Worm (Caenorhabditis elegans) whole organism, young adult: ENCODE data around the gene aptf-1.
A peak's percentile ranks its signal among the peaks of the same experiment; 100 is the strongest.

Experiments used
- B0035.1 ChIP-seq: sonication (generic microtip); optimal IDR thresholded peaks from 2 replicates; lab custom pipeline; 2016; ENCODE audit warnings: missing genetic modification characterization, mild to moderate bottlenecking, missing compliant biosample characterization, missing genotype, missing genetic modification reagents
- B0261.1 ChIP-seq: sonication (generic microtip); optimal IDR thresholded peaks from 2 replicates; lab custom pipeline; 2016; ENCODE audit warnings: mild to moderate bottlenecking, missing genetic modification characterization, moderate library complexity, missing compliant biosample characterization
- C17E4.6 ChIP-seq: fragments of 200-800 bp; sonication (Bioruptor generic); IDR thresholded peaks from 2 replicates; pipeline ENCODE4 v1.3.6; 2022; ENCODE audit warnings: missing genetic modification reagents, missing genetic modification characterization, missing compliant biosample characterization
- F33H1.4 ChIP-seq: fragments of 200-800 bp; sonication (Bioruptor generic); IDR thresholded peaks from 2 replicates; pipeline ENCODE4 v1.3.6; 2022; ENCODE audit warnings: missing genetic modification reagents, missing genetic modification characterization, missing compliant biosample characterization
- F55B11.4 ChIP-seq: sonication (generic microtip); optimal IDR thresholded peaks from 2 replicates; lab custom pipeline; 2016; ENCODE audit warnings: missing compliant biosample characterization, missing genetic modification characterization, borderline replicate concordance; ENCODE audit not compliant: insufficient read depth
- F57A8.1 ChIP-seq: fragments of 200-800 bp; sonication (Bioruptor generic); optimal IDR thresholded peaks from 2 replicates; lab custom pipeline; 2018; ENCODE audit warnings: mild to moderate bottlenecking, missing genetic modification characterization, moderate library complexity, missing compliant biosample characterization
- K11D2.4 ChIP-seq: fragments of 200-800 bp; sonication (Bioruptor generic); IDR thresholded peaks from 2 replicates; pipeline ENCODE4 v1.3.6; 2022; ENCODE audit warnings: missing genetic modification reagents, missing genetic modification characterization, missing compliant biosample characterization
- K12H6.12 ChIP-seq: fragments of 200-800 bp; sonication (Bioruptor generic); optimal IDR thresholded peaks from 2 replicates; lab custom pipeline; 2018; ENCODE audit warnings: mild to moderate bottlenecking, missing genetic modification characterization, missing compliant biosample characterization
- T07F8.4 ChIP-seq: sonication (generic microtip); optimal IDR thresholded peaks from 2 replicates; lab custom pipeline; 2016; ENCODE audit warnings: mild to moderate bottlenecking, missing genetic modification characterization, moderate library complexity, missing compliant biosample characterization
- Y79H2A.3 ChIP-seq: fragments of 200-800 bp; sonication (Bioruptor generic); conservative IDR thresholded peaks from 2 replicates; pipeline ENCODE4 v1.3.6; 2022; ENCODE audit warnings: missing genetic modification reagents, missing genetic modification characterization, missing compliant biosample characterization
- ZK185.1 ChIP-seq: sonication (generic microtip); optimal IDR thresholded peaks from 2 replicates; lab custom pipeline; 2016; ENCODE audit warnings: mild to moderate bottlenecking, missing genetic modification characterization, missing compliant biosample characterization; ENCODE audit not compliant: poor library complexity, severe bottlenecking
- ama-1 ChIP-seq, 3 experiments: fragments of 150-350 bp in 1 of 3; sonication (generic microtip) in 2 of 3; optimal IDR thresholded peaks; 2 replicates each; lab custom pipeline; 2014 to 2018; ENCODE audit warnings: missing biosample characterization in 2 of 3, missing genetic modification characterization in 2 of 3, missing genetic modification reagents in 2 of 3
- aptf-3 ChIP-seq: fragments of 200-800 bp; sonication (Bioruptor generic); IDR thresholded peaks from 2 replicates; pipeline ENCODE4 v1.3.6; 2022; ENCODE audit warnings: missing genetic modification characterization, missing compliant biosample characterization
- athp-1 ChIP-seq: sonication (generic microtip); optimal IDR thresholded peaks from 2 replicates; lab custom pipeline; 2017; ENCODE audit warnings: mild to moderate bottlenecking, missing genetic modification characterization, missing compliant biosample characterization
- bed-1 ChIP-seq: fragments of 200-800 bp; sonication (Bioruptor generic); IDR thresholded peaks from 2 replicates; pipeline ENCODE4 v1.3.6; 2022; ENCODE audit warnings: missing genetic modification reagents, missing genetic modification characterization, missing compliant biosample characterization
- ccch-3 ChIP-seq: fragments of 200-800 bp; sonication (Bioruptor generic); optimal IDR thresholded peaks from 2 replicates; lab custom pipeline; 2018; ENCODE audit warnings: mild to moderate bottlenecking, missing genetic modification characterization, missing compliant biosample characterization
- ceh-27 ChIP-seq: fragments of 200-800 bp; sonication (Bioruptor generic); optimal IDR thresholded peaks from 2 replicates; lab custom pipeline; 2018; ENCODE audit warnings: mild to moderate bottlenecking, missing genetic modification characterization, moderate library complexity, missing compliant biosample characterization
- ceh-40 ChIP-seq: fragments of 200-800 bp; sonication (Bioruptor generic); IDR thresholded peaks from 2 replicates; pipeline ENCODE4 v1.3.6; 2022; ENCODE audit warnings: missing genetic modification characterization, missing compliant biosample characterization
- ceh-58 ChIP-seq: fragments of 200-800 bp; sonication (Bioruptor generic); IDR thresholded peaks from 2 replicates; pipeline ENCODE4 v1.3.6; 2022; ENCODE audit warnings: missing genetic modification characterization, missing compliant biosample characterization
- dox-1 ChIP-seq: fragments of 200-800 bp; sonication (Bioruptor generic); IDR thresholded peaks from 2 replicates; pipeline ENCODE4 v1.3.6; 2022; ENCODE audit warnings: missing genetic modification reagents, missing genetic modification characterization, missing compliant biosample characterization
- ets-4 ChIP-seq: fragments of 200-800 bp; sonication (Bioruptor generic); optimal IDR thresholded peaks from 2 replicates; lab custom pipeline; 2018; ENCODE audit warnings: mild to moderate bottlenecking, missing genetic modification characterization, missing compliant biosample characterization
- fkh-3 ChIP-seq: sonication (generic microtip); optimal IDR thresholded peaks from 2 replicates; lab custom pipeline; 2016; ENCODE audit warnings: mild to moderate bottlenecking, missing genetic modification characterization, missing compliant biosample characterization
- gei-17 ChIP-seq: fragments of 200-800 bp; sonication (Bioruptor generic); optimal IDR thresholded peaks from 2 replicates; lab custom pipeline; 2018; ENCODE audit warnings: mild to moderate bottlenecking, missing genetic modification characterization, missing compliant biosample characterization
- him-1 ChIP-seq: sonication (generic microtip); optimal IDR thresholded peaks from 2 replicates; lab custom pipeline; 2016; ENCODE audit warnings: missing genotype, missing genetic modification reagents, missing genetic modification characterization, missing compliant biosample characterization
- hmg-1.2 ChIP-seq: fragments of 200-800 bp; sonication (Bioruptor generic); IDR thresholded peaks from 2 replicates; pipeline ENCODE4 v1.3.6; 2022; ENCODE audit warnings: missing genetic modification reagents, missing genetic modification characterization, missing compliant biosample characterization
- hmg-20 ChIP-seq: fragments of 200-800 bp; sonication (Bioruptor generic); IDR thresholded peaks from 2 replicates; pipeline ENCODE4 v1.3.6; 2022; ENCODE audit warnings: missing genetic modification reagents, missing genetic modification characterization, missing compliant biosample characterization
- hrde-1 ChIP-seq: sonication (generic microtip); optimal IDR thresholded peaks from 2 replicates; lab custom pipeline; 2016; ENCODE audit warnings: missing genetic modification characterization, mild to moderate bottlenecking, missing compliant biosample characterization, moderate library complexity, missing genotype, missing genetic modification reagents, borderline replicate concordance
- lag-1 ChIP-seq: fragments of 200-800 bp; sonication (Bioruptor generic); IDR thresholded peaks from 2 replicates; pipeline ENCODE4 v1.3.6; 2022; ENCODE audit warnings: missing genetic modification reagents, missing genetic modification characterization, missing compliant biosample characterization
- let-607 ChIP-seq, 2 experiments: fragments of 200-800 bp in 1 of 2; sonication (Bioruptor generic) in 1 of 2; sonication (generic microtip) in 1 of 2; optimal IDR thresholded peaks; 2 replicates each; lab custom pipeline; 2016 to 2018; ENCODE audit warnings: mild to moderate bottlenecking in 2 of 2, missing compliant biosample characterization in 2 of 2, missing genetic modification characterization in 2 of 2, moderate library complexity in 2 of 2, missing genotype in 1 of 2
- lin-26 ChIP-seq: fragments of 200-800 bp; sonication (Bioruptor generic); IDR thresholded peaks from 2 replicates; pipeline ENCODE4 v1.3.6; 2022; ENCODE audit warnings: missing genetic modification reagents, missing genetic modification characterization, missing compliant biosample characterization
- lin-35 ChIP-seq, 3 experiments: fragments of 150-350 bp in 2 of 3; sonication (generic microtip) in 1 of 3; optimal IDR thresholded peaks; 2 replicates each; lab custom pipeline; 2014 to 2018; ENCODE audit warnings: missing biosample characterization in 3 of 3, missing genetic modification characterization in 3 of 3, missing genetic modification reagents in 3 of 3
- lir-1 ChIP-seq: fragments of 200-800 bp; sonication (Bioruptor generic); conservative IDR thresholded peaks from 2 replicates; pipeline ENCODE4 v1.3.6; 2022; ENCODE audit warnings: missing genetic modification reagents, missing genetic modification characterization, missing compliant biosample characterization
- lsl-1 ChIP-seq: fragments of 200-800 bp; sonication (Bioruptor generic); optimal IDR thresholded peaks from 2 replicates; lab custom pipeline; 2018; ENCODE audit warnings: mild to moderate bottlenecking, missing genetic modification characterization, moderate library complexity, missing compliant biosample characterization
- madf-10 ChIP-seq: sonication (generic microtip); optimal IDR thresholded peaks from 2 replicates; lab custom pipeline; 2016; ENCODE audit warnings: mild to moderate bottlenecking, missing genetic modification characterization, missing compliant biosample characterization
- mes-4 ChIP-seq: sonication (generic microtip); optimal IDR thresholded peaks from 2 replicates; lab custom pipeline; 2016; ENCODE audit warnings: missing genotype, missing genetic modification characterization, missing compliant biosample characterization
- nfya-1 ChIP-seq: sonication (generic microtip); optimal IDR thresholded peaks from 2 replicates; lab custom pipeline; 2017; ENCODE audit warnings: antibody characterized with exemption, missing compliant biosample characterization, missing genetic modification characterization, borderline replicate concordance; ENCODE audit not compliant: insufficient read depth
- nhr-80 ChIP-seq: sonication (generic microtip); optimal IDR thresholded peaks from 2 replicates; lab custom pipeline; 2016; ENCODE audit warnings: missing genetic modification characterization, missing compliant biosample characterization
- nhr-90 ChIP-seq: sonication (generic microtip); optimal IDR thresholded peaks from 2 replicates; lab custom pipeline; 2016; ENCODE audit warnings: missing genotype, mild to moderate bottlenecking, missing genetic modification characterization, missing compliant biosample characterization
- pha-4 ChIP-seq: fragments of 150-350 bp; sonication (generic microtip); optimal IDR thresholded peaks from 2 replicates; lab custom pipeline; 2014; ENCODE audit warnings: missing biosample characterization, missing genetic modification reagents, missing genetic modification characterization
- rcor-1 ChIP-seq: fragments of 200-800 bp; sonication (Bioruptor generic); IDR thresholded peaks from 2 replicates; pipeline ENCODE4 v1.3.6; 2022; ENCODE audit warnings: missing genetic modification reagents, missing genetic modification characterization, missing compliant biosample characterization
- rec-8 ChIP-seq, 2 experiments: sonication (generic microtip); optimal IDR thresholded peaks; 2 replicates each; lab custom pipeline; 2016; ENCODE audit warnings: mild to moderate bottlenecking in 2 of 2, missing genetic modification characterization in 2 of 2, missing genetic modification reagents in 2 of 2, missing genotype in 2 of 2, missing biosample characterization in 1 of 2, missing compliant biosample characterization in 1 of 2, moderate library complexity in 1 of 2
- sdz-38 ChIP-seq: sonication (generic microtip); optimal IDR thresholded peaks from 2 replicates; lab custom pipeline; 2016; ENCODE audit warnings: missing genotype, missing genetic modification characterization, missing compliant biosample characterization
- snpc-1.1 ChIP-seq: sonication (generic microtip); optimal IDR thresholded peaks from 2 replicates; lab custom pipeline; 2017; ENCODE audit warnings: missing genetic modification characterization, mild to moderate bottlenecking, missing compliant biosample characterization, antibody characterized with exemption, moderate library complexity, missing genotype, missing genetic modification reagents; ENCODE audit not compliant: insufficient read depth
- sptf-2 ChIP-seq: fragments of 200-800 bp; sonication (Bioruptor generic); optimal IDR thresholded peaks from 2 replicates; lab custom pipeline; 2018; ENCODE audit warnings: mild to moderate bottlenecking, missing genetic modification characterization, missing compliant biosample characterization
- unc-130 ChIP-seq: sonication (generic microtip); optimal IDR thresholded peaks from 2 replicates; lab custom pipeline; 2016; ENCODE audit warnings: missing genetic modification reagents, missing genetic modification characterization, missing compliant biosample characterization
- zfh-2 ChIP-seq: fragments of 200-800 bp; sonication (Bioruptor generic); conservative IDR thresholded peaks from 2 replicates; pipeline ENCODE4 v1.3.6; 2022; ENCODE audit warnings: missing genetic modification reagents, missing genetic modification characterization, missing compliant biosample characterization
- ztf-18 ChIP-seq: sonication (generic microtip); optimal IDR thresholded peaks from 2 replicates; lab custom pipeline; 2016; ENCODE audit warnings: missing genotype, mild to moderate bottlenecking, missing genetic modification characterization, missing compliant biosample characterization
- ztf-26 ChIP-seq: sonication (generic microtip); optimal IDR thresholded peaks from 2 replicates; lab custom pipeline; 2017; ENCODE audit warnings: missing genetic modification characterization, missing compliant biosample characterization

Gene aptf-1

DNA sequence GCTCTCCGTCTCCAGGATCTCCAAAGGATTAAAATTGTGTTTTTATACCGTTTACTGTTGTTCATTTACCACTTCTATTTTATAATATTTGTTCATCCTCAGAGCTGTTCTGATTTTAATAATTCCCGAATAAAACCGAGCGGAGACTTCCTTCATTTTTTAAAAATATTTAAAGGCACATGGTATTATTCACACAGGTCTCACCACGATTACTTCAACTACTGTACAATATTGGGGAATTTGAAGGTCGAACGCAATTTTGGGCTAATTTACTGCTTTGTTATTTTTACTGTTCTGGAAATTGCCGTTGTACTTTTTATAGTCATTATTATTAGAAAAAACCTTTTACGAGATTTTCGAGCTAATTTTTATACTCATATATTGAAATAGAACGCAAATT is 36.4 kb downstream of the aptf-1 start (continued):
- TF ChIP-seq hmg-1.2 (GFP tag; lab: Robert Waterston, UW) (peak; percentile 51), lsl-1 (peak; percentile 79), B0035.1 (tag; lab: Kevin White, UChicago) (no peak), lir-1 (GFP tag; lab: Robert Waterston, UW) (no peak), K12H6.12 (tag; lab: Kevin White, UChicago) (no peak), hrde-1 (tag; lab: Kevin White, UChicago) (peak; percentile 81), nhr-80 (tag; lab: Kevin White, UChicago) (no peak), ztf-18 (no peak), let-607 (tag; optimal IDR thresholded peaks at IDR 0.05; lab: Kevin White, UChicago) (no peak), zfh-2 (GFP tag; lab: Robert Waterston, UW) (no peak), dox-1 (GFP tag; lab: Robert Waterston, UW) (no peak), sdz-38 (no peak), lag-1 (GFP tag; lab: Robert Waterston, UW) (no peak), B0261.1 (tag; lab: Kevin White, UChicago) (no peak), aptf-3 (GFP tag; lab: Robert Waterston, UW) (no peak), ztf-26 (no peak), C17E4.6 (GFP tag; lab: Robert Waterston, UW) (0 out of 2 replicates have a peak, but pooled peaks have one; percentile 66), lin-35 (GFP tag; optimal IDR thresholded peaks at IDR 0.05; lab: Kevin White, UChicago) (no peak), K11D2.4 (GFP tag; lab: Robert Waterston, UW) (no peak), unc-130 (GFP tag; lab: Kevin White, UChicago) (peak; percentile 59), ets-4 (no peak), Y79H2A.3 (GFP tag; lab: Robert Waterston, UW) (peak; percentile 89), gei-17 (GFP tag; lab: Kevin White, UChicago) (no peak), ama-1 (optimal IDR thresholded peaks at IDR 0.05; lab: Kevin White, UChicago) (no peak), ama-1 (GFP tag; optimal IDR thresholded peaks at IDR 0.05; lab: Kevin White, UChicago) (peak in 1 of 2 experiments; percentile 69), bed-1 (no peak), F55B11.4 (tag; lab: Kevin White, UChicago) (no peak), mes-4 (tag; lab: Kevin White, UChicago) (peak; percentile 27), ZK185.1 (tag; lab: Kevin White, UChicago) (no peak), F33H1.4 (peak; percentile 88), ceh-40 (GFP tag; lab: Robert Waterston, UW) (0 out of 2 replicates have a peak, but pooled peaks have one; percentile 74), T07F8.4 (tag; lab: Kevin White, UChicago) (peak; percentile 6), ccch-3 (no peak), madf-10 (tag; lab: Kevin White, UChicago) (no peak), sptf-2 (GFP tag; lab: Kevin White, UChicago) (no peak), athp-1 (tag; lab: Kevin White, UChicago) (peak; percentile 81), F57A8.1 (GFP tag; lab: Kevin White, UChicago) (no peak), him-1 (tag; lab: Kevin White, UChicago) (no peak), pha-4 (no peak), hmg-20 (GFP tag; lab: Robert Waterston, UW) (no peak), fkh-3 (tag; lab: Kevin White, UChicago) (no peak), ceh-27 (GFP tag; lab: Kevin White, UChicago) (no peak), nhr-90 (no peak), lin-26 (GFP tag; lab: Robert Waterston, UW) (peak; percentile 73), snpc-1.1 (tag; lab: Kevin White, UChicago) (peak; percentile 21), ceh-58 (GFP tag; lab: Robert Waterston, UW) (0 out of 2 replicates have a peak, but pooled peaks have one; percentile 18), rec-8 (tag; optimal IDR thresholded peaks at IDR 0.05; lab: Kevin White, UChicago) (no peak), nfya-1 (no peak), rcor-1 (peak; percentile 25; the same call in 1 of the 2 replicates)
